Fruit fly (Drosophila melanogaster) whole organism, wandering third instar larva: ENCODE data around the gene CG9483.

Source experiments
- Abd-B ChIP-seq: fragments of >200 bp; optimal IDR thresholded peaks from 2 replicates; lab custom pipeline; 2017; ENCODE audit warnings: missing biosample characterization, missing genetic modification characterization
- Dfd ChIP-seq: fragments of >200 bp; optimal IDR thresholded peaks from 2 replicates; lab custom pipeline; 2017; ENCODE audit warnings: missing biosample characterization, missing genetic modification characterization
- HLH106 ChIP-seq: fragments of 200-800 bp; optimal IDR thresholded peaks from 3 replicates; lab custom pipeline; 2019; ENCODE audit warnings: missing biosample characterization, mild to moderate bottlenecking, missing genetic modification characterization, moderate library complexity
- Myc ChIP-seq: fragments of >200 bp; optimal IDR thresholded peaks from 2 replicates; lab custom pipeline; 2017
- Vsx2 ChIP-seq: fragments of 200-300, 225-300 bp; sonication (Bioruptor generic); optimal IDR thresholded peaks from 2 replicates; lab custom pipeline; 2018; ENCODE audit warnings: missing biosample characterization, missing genetic modification characterization; ENCODE audit not compliant: partially characterized antibody
- brk ChIP-seq: fragments of 200-800 bp; sonication (Bioruptor generic); optimal IDR thresholded peaks from 2 replicates; lab custom pipeline; 2016; ENCODE audit warnings: missing biosample characterization, mild to moderate bottlenecking, missing genetic modification characterization
- h ChIP-seq: fragments of 200-800 bp; sonication (Bioruptor generic); optimal IDR thresholded peaks from 3 replicates; lab custom pipeline; 2016; ENCODE audit warnings: missing biosample characterization, mild to moderate bottlenecking, missing genetic modification characterization
- jim ChIP-seq: fragments of 175-275, 200-325 bp; sonication (Bioruptor generic); optimal IDR thresholded peaks from 2 replicates; lab custom pipeline; 2016; ENCODE audit warnings: missing biosample characterization, mild to moderate bottlenecking, missing genetic modification characterization
- lola ChIP-seq: fragments of >200 bp; optimal IDR thresholded peaks from 2 replicates; lab custom pipeline; 2017; ENCODE audit warnings: missing biosample characterization, missing genetic modification characterization
- pan ChIP-seq: fragments of >200 bp; optimal IDR thresholded peaks from 2 replicates; lab custom pipeline; 2017
- psq ChIP-seq: fragments of 200-800 bp; sonication (Bioruptor generic); optimal IDR thresholded peaks from 3 replicates; lab custom pipeline; 2017; ENCODE audit warnings: missing biosample characterization, mild to moderate bottlenecking, missing genetic modification characterization, moderate library complexity
- tai ChIP-seq: sonication (Bioruptor generic); optimal IDR thresholded peaks from 2 replicates; lab custom pipeline; 2016; ENCODE audit warnings: missing biosample characterization, missing genetic modification characterization
- usp ChIP-seq: fragments of >200 bp; optimal IDR thresholded peaks from 2 replicates; lab custom pipeline; 2017; ENCODE audit warnings: missing biosample characterization, missing genetic modification characterization

- no peak for TF ChIP-seq psq
- no peak for TF ChIP-seq Vsx2 (GFP tag; lab: Kevin White, UChicago)
- TF ChIP-seq pan (lab: Kevin White, UChicago), result no peak
- no peak for TF ChIP-seq usp (GFP tag; lab: Kevin White, UChicago)
- TF ChIP-seq Dfd (GFP tag; lab: Kevin White, UChicago), result no peak
- TF ChIP-seq brk (GFP tag; lab: Kevin White, UChicago), result no peak
- TF ChIP-seq jim (GFP tag; lab: Kevin White, UChicago), result no peak
- TF ChIP-seq HLH106 (tag; lab: Kevin White, UChicago), result no peak
- no peak for TF ChIP-seq tai (GFP tag; lab: Kevin White, UChicago)
- no peak for TF ChIP-seq lola (GFP tag; lab: Kevin White, UChicago)
- no peak for TF ChIP-seq h (GFP tag; lab: Kevin White, UChicago)
- no peak for TF ChIP-seq Abd-B
- TF ChIP-seq Myc (lab: Kevin White, UChicago), result no peak
Observed at dm6 chr2L:8832386-8833210, 34.0 kb upstream of the CG9483 start.
